Worm (Caenorhabditis elegans) whole organism, early embryonic: ENCODE measurements around the gene grwd-1.

Source experiments
- F13C5.2 ChIP-seq: sonication (generic microtip); optimal IDR thresholded peaks from 2 replicates; lab custom pipeline; 2017; ENCODE audit warnings: mild to moderate bottlenecking, missing genetic modification characterization, inconsistent platforms, missing compliant biosample characterization
- aly-1 ChIP-seq: sonication (generic microtip); optimal IDR thresholded peaks from 2 replicates; lab custom pipeline; 2016; ENCODE audit warnings: missing genetic modification characterization, missing compliant biosample characterization
- ama-1 ChIP-seq: fragments of 150-350 bp; optimal IDR thresholded peaks from 2 replicates; lab custom pipeline; 2014
- ceh-13 ChIP-seq: fragments of 200-800 bp; sonication (Bioruptor generic); optimal IDR thresholded peaks from 2 replicates; lab custom pipeline; 2018; ENCODE audit warnings: mild to moderate bottlenecking, missing genetic modification characterization, missing compliant biosample characterization
- ceh-36 ChIP-seq: sonication (generic microtip); optimal IDR thresholded peaks from 2 replicates; lab custom pipeline; 2016; ENCODE audit warnings: missing genetic modification characterization, inconsistent platforms, missing compliant biosample characterization
- ets-7 ChIP-seq: sonication (generic microtip); optimal IDR thresholded peaks from 2 replicates; lab custom pipeline; 2016; ENCODE audit warnings: missing genotype, missing genetic modification characterization, missing compliant biosample characterization
- flt-1 ChIP-seq: fragments of 200-800 bp; sonication (Bioruptor generic); IDR thresholded peaks from 2 replicates; pipeline ENCODE4 v1.3.6; 2022; ENCODE audit warnings: missing genetic modification characterization, missing compliant biosample characterization
- pes-1 ChIP-seq: fragments of 200-800 bp; sonication (Bioruptor generic); IDR thresholded peaks from 2 replicates; pipeline ENCODE4 v1.3.6; 2022; ENCODE audit warnings: missing genetic modification reagents, missing genetic modification characterization, missing compliant biosample characterization
- scrt-1 ChIP-seq: fragments of 200-800 bp; sonication (Bioruptor generic); IDR thresholded peaks from 2 replicates; pipeline ENCODE4 v1.3.6; 2022; ENCODE audit warnings: missing genetic modification characterization, missing compliant biosample characterization
- sea-1 ChIP-seq: fragments of 200-800 bp; sonication (Bioruptor generic); conservative IDR thresholded peaks from 2 replicates; pipeline ENCODE4 v1.3.6; 2022; ENCODE audit warnings: missing genetic modification characterization, missing compliant biosample characterization
- tbx-37 ChIP-seq: fragments of 200-800 bp; sonication (Bioruptor generic); conservative IDR thresholded peaks from 2 replicates; pipeline ENCODE4 v1.3.6; 2022; ENCODE audit warnings: missing genetic modification reagents, missing genetic modification characterization, missing compliant biosample characterization
- tra-4 ChIP-seq: sonication (generic microtip); optimal IDR thresholded peaks from 2 replicates; lab custom pipeline; 2017; ENCODE audit warnings: missing genetic modification characterization, missing compliant biosample characterization

- TF ChIP-seq scrt-1: no peak
- TF ChIP-seq ceh-36: no peak
- TF ChIP-seq ama-1: no peak
- TF ChIP-seq ceh-13 (GFP tag; lab: Kevin White, UChicago): no peak
- TF ChIP-seq tbx-37 (GFP tag; lab: Robert Waterston, UW): no peak
- no peak for TF ChIP-seq F13C5.2 (tag; lab: Kevin White, UChicago)
- no peak for TF ChIP-seq pes-1
- no peak for TF ChIP-seq ets-7
- TF ChIP-seq flt-1 (GFP tag; lab: Robert Waterston, UW): no peak
- no peak for TF ChIP-seq tra-4 (tag; lab: Kevin White, UChicago)
- TF ChIP-seq aly-1: no peak
- TF ChIP-seq sea-1 (GFP tag; lab: Robert Waterston, UW): no peak
Measured at ce11 chrIII:5125759-5126158, 27.5 kb upstream of the grwd-1 start.
